Worm (Caenorhabditis elegans) whole organism, L4 larva: Measurements from ENCODE around the gene ZK1193.2.

Source experiments
- D1046.2 ChIP-seq: fragments of 200-800 bp; sonication (Bioruptor generic); IDR thresholded peaks from 2 replicates; pipeline ENCODE4 v1.3.6; 2022; ENCODE audit warnings: missing genetic modification characterization, missing compliant biosample characterization
- F44E2.7 ChIP-seq: fragments of 200-800 bp; sonication (Bioruptor generic); IDR thresholded peaks from 2 replicates; pipeline ENCODE4 v2.1.2; 2022; ENCODE audit warnings: missing genetic modification characterization, missing compliant biosample characterization
- T20F7.1 ChIP-seq: fragments of 200-800 bp; sonication (Bioruptor generic); optimal IDR thresholded peaks from 2 replicates; lab custom pipeline; 2018; ENCODE audit warnings: mild to moderate bottlenecking, missing genetic modification characterization, missing compliant biosample characterization
- Y75B8A.6 ChIP-seq: fragments of 200-800 bp; sonication (Bioruptor generic); IDR thresholded peaks from 2 replicates; pipeline ENCODE4 v1.3.6; 2022; ENCODE audit warnings: missing genetic modification reagents, missing genetic modification characterization, missing compliant biosample characterization
- ZK546.5 ChIP-seq, 2 experiments: sonication (generic microtip); optimal IDR thresholded peaks; 2 replicates each; lab custom pipeline; 2017; ENCODE audit warnings: missing biosample characterization in 2 of 2, missing genetic modification characterization in 2 of 2
- aha-1 ChIP-seq: fragments of 150-350 bp; peaks from one replicate; lab custom pipeline; 2014; ENCODE audit warnings: missing biosample characterization, missing genetic modification characterization
- ama-1 ChIP-seq: fragments of 150-350 bp; optimal IDR thresholded peaks from 2 replicates; lab custom pipeline; 2014; ENCODE audit warnings: inconsistent platforms, mixed read lengths
- attf-4 ChIP-seq: sonication (generic microtip); optimal IDR thresholded peaks from 3 replicates; lab custom pipeline; 2017; ENCODE audit warnings: missing biosample characterization, missing genetic modification characterization
- ceh-20 ChIP-seq: fragments of 200-800 bp; sonication (Bioruptor generic); IDR thresholded peaks from 2 replicates; pipeline ENCODE4 v1.3.6; 2022; ENCODE audit warnings: missing genetic modification reagents, missing genetic modification characterization, missing compliant biosample characterization
- ces-1 ChIP-seq: fragments of 150-350 bp; sonication (generic microtip); optimal IDR thresholded peaks from 4 replicates; lab custom pipeline; 2014; ENCODE audit warnings: missing biosample characterization, missing genetic modification reagents, missing genetic modification characterization
- cey-2 ChIP-seq: sonication (generic microtip); optimal IDR thresholded peaks from 3 replicates; lab custom pipeline; 2017; ENCODE audit warnings: missing genetic modification characterization, mild to moderate bottlenecking, missing compliant biosample characterization, antibody characterized with exemption, borderline replicate concordance; ENCODE audit not compliant: insufficient read depth
- daf-19 ChIP-seq: fragments of 200-800 bp; sonication (Bioruptor generic); conservative IDR thresholded peaks from 2 replicates; pipeline ENCODE4 v1.3.6; 2022; ENCODE audit warnings: missing genetic modification characterization, missing compliant biosample characterization
- dpl-1 ChIP-seq: fragments of 150-350 bp; optimal IDR thresholded peaks from 2 replicates; lab custom pipeline; 2014; ENCODE audit warnings: missing biosample characterization, missing genetic modification reagents, missing genetic modification characterization
- duxl-1 ChIP-seq: sonication (generic microtip); optimal IDR thresholded peaks from 2 replicates; lab custom pipeline; 2016; ENCODE audit warnings: mild to moderate bottlenecking, missing genetic modification characterization, moderate library complexity, missing compliant biosample characterization; ENCODE audit not compliant: poor library complexity
- dve-1 ChIP-seq: sonication (generic microtip); optimal IDR thresholded peaks from 2 replicates; lab custom pipeline; 2017; ENCODE audit warnings: antibody characterized with exemption, mild to moderate bottlenecking, missing genetic modification characterization, missing compliant biosample characterization; ENCODE audit not compliant: insufficient read depth
- egl-43 ChIP-seq: fragments of 200-800 bp; sonication (Bioruptor generic); IDR thresholded peaks from 2 replicates; pipeline ENCODE4 v1.3.6; 2022; ENCODE audit warnings: missing genetic modification reagents, missing genetic modification characterization, missing compliant biosample characterization
- hlh-11 ChIP-seq: fragments of 200-800 bp; sonication (Bioruptor generic); optimal IDR thresholded peaks from 2 replicates; lab custom pipeline; 2018; ENCODE audit warnings: mild to moderate bottlenecking, missing genetic modification characterization, missing compliant biosample characterization
- hlh-30 ChIP-seq: sonication (generic microtip); optimal IDR thresholded peaks from 2 replicates; lab custom pipeline; 2017; ENCODE audit warnings: antibody characterized with exemption, mild to moderate bottlenecking, missing genetic modification characterization, missing compliant biosample characterization; ENCODE audit not compliant: insufficient read depth
- hmg-1.1 ChIP-seq: fragments of 200-800 bp; sonication (Bioruptor generic); IDR thresholded peaks from 2 replicates; pipeline ENCODE4 v1.3.6; 2022; ENCODE audit warnings: missing genetic modification reagents, missing genetic modification characterization, missing compliant biosample characterization
- jun-1 ChIP-seq: fragments of 150-350 bp; optimal IDR thresholded peaks from 2 replicates; lab custom pipeline; 2014; ENCODE audit warnings: missing biosample characterization, missing genetic modification reagents, missing genetic modification characterization
- lin-13 ChIP-seq: fragments of 150-350 bp; optimal IDR thresholded peaks from 2 replicates; lab custom pipeline; 2014; ENCODE audit warnings: missing biosample characterization, missing genetic modification reagents, missing genetic modification characterization
- madf-9 ChIP-seq: fragments of 200-800 bp; sonication (Bioruptor generic); conservative IDR thresholded peaks from 2 replicates; pipeline ENCODE4 v1.3.6; 2022; ENCODE audit warnings: missing genetic modification reagents, missing genetic modification characterization, missing compliant biosample characterization
- mdl-1 ChIP-seq, 2 experiments: fragments of 150-350 bp in 1 of 2; sonication (generic microtip) in 1 of 2; optimal IDR thresholded peaks; 2 replicates each; lab custom pipeline; 2014 to 2017; ENCODE audit warnings: missing biosample characterization in 2 of 2, missing genetic modification characterization in 2 of 2
- mep-1 ChIP-seq: fragments of 150-350 bp; sonication (generic microtip); optimal IDR thresholded peaks from 3 replicates; lab custom pipeline; 2014; ENCODE audit warnings: missing biosample characterization, missing genetic modification characterization
- mes-2 ChIP-seq: sonication (generic microtip); optimal IDR thresholded peaks from 2 replicates; lab custom pipeline; 2016; ENCODE audit warnings: missing genotype, mild to moderate bottlenecking, missing genetic modification characterization, missing compliant biosample characterization; ENCODE audit not compliant: poor library complexity, severe bottlenecking
- mxl-2 ChIP-seq: fragments of 200-800 bp; sonication (Bioruptor generic); conservative IDR thresholded peaks from 2 replicates; pipeline ENCODE4 v1.3.6; 2022; ENCODE audit warnings: missing genetic modification reagents, missing genetic modification characterization, missing compliant biosample characterization
- mxl-3 ChIP-seq: fragments of 200-800 bp; sonication (Bioruptor generic); optimal IDR thresholded peaks from 2 replicates; lab custom pipeline; 2018; ENCODE audit warnings: mild to moderate bottlenecking, missing genetic modification characterization, missing compliant biosample characterization
- nhr-11 ChIP-seq: fragments of 150-350 bp; optimal IDR thresholded peaks from 2 replicates; lab custom pipeline; 2014; ENCODE audit warnings: missing biosample characterization, missing genetic modification characterization
- nhr-237 ChIP-seq: sonication (generic microtip); optimal IDR thresholded peaks from 2 replicates; lab custom pipeline; 2017; ENCODE audit warnings: missing biosample characterization, missing genetic modification characterization
- nhr-28 ChIP-seq: fragments of 150-350 bp; optimal IDR thresholded peaks from 2 replicates; lab custom pipeline; 2014; ENCODE audit warnings: missing biosample characterization, missing genetic modification characterization
- nhr-48 ChIP-seq: sonication (generic microtip); optimal IDR thresholded peaks from 2 replicates; lab custom pipeline; 2016; ENCODE audit warnings: mild to moderate bottlenecking, missing genetic modification characterization, missing compliant biosample characterization
- nhr-76 ChIP-seq: fragments of 150-350 bp; optimal IDR thresholded peaks from 2 replicates; lab custom pipeline; 2014; ENCODE audit warnings: missing biosample characterization, missing genetic modification characterization
- nhr-77 ChIP-seq: fragments of 150-350 bp; optimal IDR thresholded peaks from 2 replicates; lab custom pipeline; 2014; ENCODE audit warnings: missing biosample characterization, missing genetic modification characterization
- pqm-1 ChIP-seq: sonication (generic microtip); optimal IDR thresholded peaks from 2 replicates; lab custom pipeline; 2017; ENCODE audit warnings: missing biosample characterization, missing genetic modification characterization
- rbr-2 ChIP-seq: sonication (generic microtip); optimal IDR thresholded peaks from 2 replicates; lab custom pipeline; 2016; ENCODE audit warnings: missing genotype, missing genetic modification characterization, missing compliant biosample characterization
- saeg-2 ChIP-seq: fragments of 200-800 bp; sonication (Bioruptor generic); IDR thresholded peaks from 2 replicates; pipeline ENCODE4 v1.3.6; 2022; ENCODE audit warnings: missing genetic modification reagents, missing genetic modification characterization, missing compliant biosample characterization
- sdz-12 ChIP-seq: fragments of 200-800 bp; sonication (Bioruptor generic); optimal IDR thresholded peaks from 2 replicates; lab custom pipeline; 2018; ENCODE audit warnings: mild to moderate bottlenecking, missing genetic modification characterization, missing compliant biosample characterization
- snpc-1.2 ChIP-seq: fragments of 200-800 bp; sonication (Bioruptor generic); IDR thresholded peaks from 2 replicates; pipeline ENCODE4 v1.3.6; 2022; ENCODE audit warnings: missing genetic modification reagents, missing genetic modification characterization, missing compliant biosample characterization
- snpc-4 ChIP-seq: fragments of 150-350 bp; optimal IDR thresholded peaks from 2 replicates; lab custom pipeline; 2014; ENCODE audit warnings: missing biosample characterization, missing genetic modification characterization
- spr-1 ChIP-seq: sonication (generic microtip); optimal IDR thresholded peaks from 2 replicates; lab custom pipeline; 2016; ENCODE audit warnings: mild to moderate bottlenecking, missing genetic modification characterization, missing compliant biosample characterization
- spr-3 ChIP-seq: fragments of 200-800 bp; sonication (Bioruptor generic); optimal IDR thresholded peaks from 2 replicates; lab custom pipeline; 2018; ENCODE audit warnings: mild to moderate bottlenecking, missing genetic modification characterization, missing compliant biosample characterization
- tag-97 ChIP-seq: fragments of 200-800 bp; sonication (Bioruptor generic); IDR thresholded peaks from 2 replicates; pipeline ENCODE4 v1.3.6; 2022; ENCODE audit warnings: missing genetic modification characterization, missing compliant biosample characterization
- unc-130 ChIP-seq: sonication (generic microtip); optimal IDR thresholded peaks from 2 replicates; lab custom pipeline; 2016; ENCODE audit warnings: missing genetic modification reagents, missing genetic modification characterization, missing compliant biosample characterization
- zfp-2 ChIP-seq: sonication (generic microtip); optimal IDR thresholded peaks from 2 replicates; lab custom pipeline; 2016; ENCODE audit warnings: mild to moderate bottlenecking, missing genetic modification characterization, missing compliant biosample characterization
- zfp-3 ChIP-seq: fragments of 200-800 bp; sonication (Bioruptor generic); conservative IDR thresholded peaks from 2 replicates; pipeline ENCODE4 v1.3.6; 2022; ENCODE audit warnings: missing genetic modification reagents, missing genetic modification characterization, missing compliant biosample characterization
- zip-11 ChIP-seq: fragments of 200-800 bp; sonication (Bioruptor generic); IDR thresholded peaks from 2 replicates; pipeline ENCODE4 v1.3.6; 2022; ENCODE audit warnings: missing genetic modification characterization, missing compliant biosample characterization

Gene ZK1193.2

ce11 chrX:381029-381428 is 44.4 kb downstream of the ZK1193.2 start:
- TF ChIP-seq mep-1: peak; percentile 7
- no peak for TF ChIP-seq duxl-1 (tag; lab: Kevin White, UChicago)
- peak; percentile 62 for TF ChIP-seq hmg-1.1 (GFP tag; lab: Robert Waterston, UW)
- TF ChIP-seq hlh-11: peak; percentile 22
- no peak for TF ChIP-seq madf-9 (GFP tag; lab: Robert Waterston, UW)
- TF ChIP-seq egl-43 (GFP tag; lab: Robert Waterston, UW): 0 out of 2 replicates have a peak, but pooled peaks have one; percentile 34
- peak; percentile 43 for TF ChIP-seq mes-2 (tag; lab: Kevin White, UChicago)
- peak; percentile 13 for TF ChIP-seq nhr-28 (tag; lab: Kevin White, UChicago)
- peak; percentile 62 for TF ChIP-seq mxl-3 (GFP tag; lab: Kevin White, UChicago)
- TF ChIP-seq dve-1 (tag; lab: Kevin White, UChicago): peak; percentile 11
- TF ChIP-seq aha-1 (tag; lab: Kevin White, UChicago): peak; percentile 70
- peak; percentile 55 for TF ChIP-seq hlh-30 (tag; lab: Kevin White, UChicago)
- no peak for TF ChIP-seq nhr-76 (tag; lab: Kevin White, UChicago)

- TF ChIP-seq nhr-237 (tag; lab: Kevin White, UChicago): no peak
- TF ChIP-seq zfp-3 (GFP tag; lab: Robert Waterston, UW): no peak
- TF ChIP-seq lin-13 (GFP tag; lab: Kevin White, UChicago): no peak
- TF ChIP-seq nhr-76 (tag; lab: Kevin White, UChicago): no peak
- TF ChIP-seq ama-1 (lab: Kevin White, UChicago): no peak
- TF ChIP-seq mxl-2 (GFP tag; lab: Robert Waterston, UW): no peak
- no peak for TF ChIP-seq ZK546.5 (tag; optimal IDR thresholded peaks at IDR 0.05; lab: Kevin White, UChicago)
- TF ChIP-seq duxl-1 (tag; lab: Kevin White, UChicago): no peak
Observed at ce11 chrX:380505-380904, 44.9 kb downstream of the ZK1193.2 start, which contains the start of gene R04A9.3. Gene R04A9.3, minus strand, starts transcription at chrX:380605.

ce11 chrX:371761-372285 is 53.6 kb downstream of the ZK1193.2 start, which contains the start of gene nrde-3:
Gene nrde-3, plus strand, starts transcription at chrX:372235.
- TF ChIP-seq spr-3 (no peak), snpc-4 (tag; lab: Kevin White, UChicago) (no peak), D1046.2 (GFP tag; lab: Robert Waterston, UW) (no peak), rbr-2 (tag; lab: Kevin White, UChicago) (no peak), tag-97 (GFP tag; lab: Robert Waterston, UW) (no peak), mdl-1 (tag; optimal IDR thresholded peaks at IDR 0.05; lab: Kevin White, UChicago) (no peak), spr-1 (tag; lab: Kevin White, UChicago) (no peak), sdz-12 (no peak), unc-130 (GFP tag; lab: Kevin White, UChicago) (no peak), daf-19 (GFP tag; lab: Robert Waterston, UW) (no peak), dve-1 (tag; lab: Kevin White, UChicago) (no peak), cey-2 (tag; lab: Kevin White, UChicago) (no peak), madf-9 (GFP tag; lab: Robert Waterston, UW) (no peak), Y75B8A.6 (GFP tag; lab: Robert Waterston, UW) (no peak), mxl-3 (GFP tag; lab: Kevin White, UChicago) (no peak)

ce11 chrX:369923-370322 is 55.5 kb downstream of the ZK1193.2 start:
- TF ChIP-seq zip-11 (GFP tag; lab: Robert Waterston, UW) (no peak), nhr-11 (tag; lab: Kevin White, UChicago) (no peak), dpl-1 (GFP tag; lab: Kevin White, UChicago) (no peak), nhr-77 (tag; lab: Kevin White, UChicago) (no peak), zfp-3 (GFP tag; lab: Robert Waterston, UW) (no peak), nhr-48 (tag; lab: Kevin White, UChicago) (no peak), snpc-1.2 (GFP tag; lab: Robert Waterston, UW) (no peak), ceh-20 (GFP tag; lab: Robert Waterston, UW) (no peak), attf-4 (no peak), ces-1 (GFP tag; lab: Kevin White, UChicago) (no peak), mep-1 (no peak), zfp-2 (tag; lab: Kevin White, UChicago) (no peak), T20F7.1 (GFP tag; lab: Kevin White, UChicago) (no peak), saeg-2 (GFP tag; lab: Robert Waterston, UW) (no peak), pqm-1 (tag; lab: Kevin White, UChicago) (no peak), jun-1 (tag; lab: Kevin White, UChicago) (no peak), F44E2.7 (no peak)
